Worm (Caenorhabditis elegans): Measurements from ENCODE around the gene F44A2.5.

- TF ChIP-seq elt-2 (tag; optimal IDR thresholded peaks at IDR 0.05): no peak
- no peak for TF ChIP-seq lin-14 (GFP tag; optimal IDR thresholded peaks at IDR 0.05)
- no peak for TF ChIP-seq lin-35 (GFP tag; optimal IDR thresholded peaks at IDR 0.05)
- no peak for TF ChIP-seq hlh-4 (tag; optimal IDR thresholded peaks at IDR 0.05)
- TF ChIP-seq mep-1 (tag; optimal IDR thresholded peaks at IDR 0.05): no peak
- no peak for TF ChIP-seq ces-1 (GFP tag; optimal IDR thresholded peaks at IDR 0.05)
- no peak for TF ChIP-seq alr-1 (tag; optimal IDR thresholded peaks at IDR 0.05; ENCODE audit: borderline replicate concordance)
- TF ChIP-seq lin-15B (tag; optimal IDR thresholded peaks at IDR 0.05): no peak
- no peak for TF ChIP-seq lin-13 (GFP tag; optimal IDR thresholded peaks at IDR 0.05)
- no peak for TF ChIP-seq ama-1 (optimal IDR thresholded peaks at IDR 0.05)
- no peak for TF ChIP-seq snpc-4 (tag; optimal IDR thresholded peaks at IDR 0.05)
- TF ChIP-seq swsn-7 (tag; optimal IDR thresholded peaks at IDR 0.05): no peak
- TF ChIP-seq ztf-4 (tag; optimal IDR thresholded peaks at IDR 0.05): no peak
- no peak for TF ChIP-seq pqm-1 (tag; optimal IDR thresholded peaks at IDR 0.05)
These were observed 23.8 kb downstream of the F44A2.5 start, which contains the start of gene F44A2.7 for ce11 chrV:9321185-9321584.
